Fruit fly (Drosophila melanogaster) whole organism, adult: ENCODE data around the gene CG8136.

Experiments
- CG11617 ChIP-seq: fragments of 200-800 bp; sonication (Bioruptor generic); optimal IDR thresholded peaks from 2 replicates; lab custom pipeline; 2017; ENCODE audit warnings: mild to moderate bottlenecking, missing biosample characterization, missing genetic modification reagents, missing genetic modification characterization
- CG12768 ChIP-seq: fragments of 200-800 bp; sonication (Bioruptor generic); optimal IDR thresholded peaks from 2 replicates; lab custom pipeline; 2017; ENCODE audit warnings: missing biosample characterization, missing genetic modification characterization, mild to moderate bottlenecking, moderate library complexity, missing genetic modification reagents
- CG14711 ChIP-seq: fragments of 200-800 bp; sonication (Bioruptor generic); optimal IDR thresholded peaks from 2 replicates; lab custom pipeline; 2018; ENCODE audit warnings: missing biosample characterization, mild to moderate bottlenecking, missing genetic modification characterization, moderate library complexity
- CG1620 ChIP-seq: fragments of 200-800 bp; sonication (Bioruptor generic); optimal IDR thresholded peaks from 2 replicates; lab custom pipeline; 2016; ENCODE audit warnings: missing biosample characterization, missing genetic modification characterization
- CG33017 ChIP-seq: fragments of 200-800 bp; sonication (Bioruptor generic); optimal IDR thresholded peaks from 2 replicates; lab custom pipeline; 2018; ENCODE audit warnings: missing biosample characterization, mild to moderate bottlenecking, missing genetic modification characterization, moderate library complexity
- CG7045 ChIP-seq: fragments of 200-800 bp; sonication (Bioruptor generic); optimal IDR thresholded peaks from 2 replicates; lab custom pipeline; 2017; ENCODE audit warnings: missing biosample characterization, mild to moderate bottlenecking, missing genetic modification characterization
- CG7101 ChIP-seq: fragments of 200-800 bp; sonication (Bioruptor generic); optimal IDR thresholded peaks from 2 replicates; lab custom pipeline; 2018; ENCODE audit warnings: missing biosample characterization, mild to moderate bottlenecking, missing genetic modification characterization, moderate library complexity
- Clk ChIP-seq: fragments of 200-800 bp; sonication (Bioruptor generic); optimal IDR thresholded peaks from 2 replicates; lab custom pipeline; 2017; ENCODE audit warnings: missing biosample characterization, missing genetic modification characterization
- Crg-1 ChIP-seq: fragments of 200-800 bp; sonication (Bioruptor generic); optimal IDR thresholded peaks from 2 replicates; lab custom pipeline; 2016; ENCODE audit warnings: missing biosample characterization, missing genetic modification characterization
- Hr96 ChIP-seq: fragments of 200-800 bp; sonication (Bioruptor generic); optimal IDR thresholded peaks from 2 replicates; lab custom pipeline; 2016; ENCODE audit warnings: missing biosample characterization, missing genetic modification characterization
- Mnt ChIP-seq: fragments of 200-800 bp; sonication (Bioruptor generic); optimal IDR thresholded peaks from 2 replicates; lab custom pipeline; 2016; ENCODE audit warnings: missing biosample characterization, mild to moderate bottlenecking, missing genetic modification characterization
- bab1 ChIP-seq: fragments of 200-800 bp; sonication (Bioruptor generic); optimal IDR thresholded peaks from 3 replicates; lab custom pipeline; 2019; ENCODE audit warnings: missing biosample characterization, mild to moderate bottlenecking, missing genetic modification characterization, moderate library complexity
- cic ChIP-seq: fragments of 200-800 bp; sonication (Bioruptor generic); optimal IDR thresholded peaks from 2 replicates; lab custom pipeline; 2017; ENCODE audit warnings: missing biosample characterization, mild to moderate bottlenecking, missing genetic modification characterization, moderate library complexity
- cnc ChIP-seq, 2 experiments: fragments of >200 bp; optimal IDR thresholded peaks; 2 replicates each; lab custom pipeline; 2017
- kay ChIP-seq: fragments of 200-800 bp; sonication (Bioruptor generic); peaks from one replicate; lab custom pipeline; 2016; ENCODE audit warnings: missing biosample characterization, missing genetic modification characterization, borderline replicate concordance
- ovo ChIP-seq: fragments of 200-800 bp; sonication (Bioruptor generic); optimal IDR thresholded peaks from 2 replicates; lab custom pipeline; 2016; ENCODE audit warnings: missing biosample characterization, missing genetic modification characterization
- pad ChIP-seq: fragments of 200-800 bp; sonication (Bioruptor generic); optimal IDR thresholded peaks from 3 replicates; lab custom pipeline; 2017; ENCODE audit warnings: missing biosample characterization, missing genetic modification characterization, mild to moderate bottlenecking, moderate library complexity, missing genetic modification reagents
- tj ChIP-seq: fragments of 200-800 bp; sonication (Bioruptor generic); optimal IDR thresholded peaks from 3 replicates; lab custom pipeline; 2017; ENCODE audit warnings: missing biosample characterization, mild to moderate bottlenecking, missing genetic modification characterization, moderate library complexity
- toe ChIP-seq: fragments of 200-800 bp; sonication (Bioruptor generic); optimal IDR thresholded peaks from 2 replicates; lab custom pipeline; 2016; ENCODE audit warnings: missing biosample characterization, missing genetic modification characterization

The CG8136 gene

dm6 chr3R:8715371-8715770, 5.8 kb upstream of the CG8136 start:
- TF ChIP-seq CG11617 (GFP tag; lab: Kevin White, UChicago) = no peak

- TF ChIP-seq CG11617 (GFP tag; lab: Kevin White, UChicago) (no peak), Hr96 (GFP tag; lab: Kevin White, UChicago) (no peak), Clk (GFP tag; lab: Kevin White, UChicago) (no peak), tj (no peak), cic (no peak), toe (GFP tag; lab: Kevin White, UChicago) (no peak), ovo (GFP tag; lab: Kevin White, UChicago) (peak; percentile 97), kay (GFP tag; lab: Kevin White, UChicago) (no peak), Crg-1 (GFP tag; lab: Kevin White, UChicago) (no peak), CG7045 (GFP tag; lab: Kevin White, UChicago) (no peak), pad (GFP tag; lab: Kevin White, UChicago) (peak; percentile 63), CG12768 (GFP tag; lab: Kevin White, UChicago) (no peak), CG14711 (tag; lab: Kevin White, UChicago) (peak; percentile 85), Mnt (peak; percentile 95), CG1620 (GFP tag; lab: Kevin White, UChicago) (no peak), CG33017 (tag; lab: Kevin White, UChicago) (peak; percentile 34)
Observed at dm6 chr3R:8715851-8716550, 5.2 kb upstream of the CG8136 start, which contains the start of gene TMEM216. TSS of gene TMEM216 (plus strand) at chr3R:8716243.

dm6 chr3R:8716551-8716879, 4.7 kb upstream of the CG8136 start:
- no peak for TF ChIP-seq CG12768 (GFP tag; lab: Kevin White, UChicago)
- TF ChIP-seq bab1 (GFP tag; lab: Kevin White, UChicago) = peak; percentile 12
- no peak for TF ChIP-seq cic

- peak; percentile 25 for TF ChIP-seq Hr96 (GFP tag; lab: Kevin White, UChicago)
- TF ChIP-seq toe (GFP tag; lab: Kevin White, UChicago) = peak; percentile 46
- TF ChIP-seq CG7101 (tag; lab: Kevin White, UChicago) = no peak
- peak; percentile 4 for TF ChIP-seq kay (GFP tag; lab: Kevin White, UChicago)
Observed at dm6 chr3R:8718356-8718755, 2.8 kb upstream of the CG8136 start, which contains the start of gene Cks85A. TSS of gene Cks85A (minus strand) at chr3R:8718456.

- no peak for TF ChIP-seq cic
- no peak for TF ChIP-seq CG7101 (tag; lab: Kevin White, UChicago)
- no peak for TF ChIP-seq toe (GFP tag; lab: Kevin White, UChicago)
- no peak for TF ChIP-seq CG14711 (tag; lab: Kevin White, UChicago)
- TF ChIP-seq kay (GFP tag; lab: Kevin White, UChicago) = no peak
- no peak for TF ChIP-seq CG1620 (GFP tag; lab: Kevin White, UChicago)
- TF ChIP-seq pad (GFP tag; lab: Kevin White, UChicago) = no peak
- TF ChIP-seq CG7045 (GFP tag; lab: Kevin White, UChicago) = no peak
- TF ChIP-seq Clk (GFP tag; lab: Kevin White, UChicago) = no peak
- TF ChIP-seq Hr96 (GFP tag; lab: Kevin White, UChicago) = no peak
- TF ChIP-seq CG11617 (GFP tag; lab: Kevin White, UChicago) = no peak
- TF ChIP-seq Mnt = no peak
- TF ChIP-seq cnc (optimal IDR thresholded peaks at IDR 0.05; lab: Kevin White, UChicago) = no peak
- no peak for TF ChIP-seq tj
Observed at dm6 chr3R:8718898-8719297, 2.3 kb upstream of the CG8136 start, which contains the start of gene CG11760. TSS of gene CG11760 (plus strand) at chr3R:8719198.

dm6 chr3R:8722962-8723548, 1.9 kb downstream of the CG8136 start, which contains the start of gene nom:
TSS of gene nom (plus strand) at chr3R:8723174.
- peak; percentile 58 for TF ChIP-seq tj
- TF ChIP-seq ovo (GFP tag; lab: Kevin White, UChicago) = no peak

dm6 chr3R:8725179-8725578, 4.0 kb downstream of the CG8136 start, which contains the start of gene ouib:
TSS of gene ouib (plus strand) at chr3R:8725479.
- TF ChIP-seq cnc (optimal IDR thresholded peaks at IDR 0.05; lab: Kevin White, UChicago) (no peak), kay (GFP tag; lab: Kevin White, UChicago) (peak; percentile 73)

- TF ChIP-seq kay (GFP tag; lab: Kevin White, UChicago) (no peak), CG7101 (tag; lab: Kevin White, UChicago) (peak; percentile 25), tj (no peak), Crg-1 (GFP tag; lab: Kevin White, UChicago) (no peak), Mnt (peak; percentile 19), CG14711 (tag; lab: Kevin White, UChicago) (no peak), CG7045 (GFP tag; lab: Kevin White, UChicago) (no peak), Clk (GFP tag; lab: Kevin White, UChicago) (no peak), CG11617 (GFP tag; lab: Kevin White, UChicago) (no peak), bab1 (GFP tag; lab: Kevin White, UChicago) (no peak), CG1620 (GFP tag; lab: Kevin White, UChicago) (no peak)
Observed at dm6 chr3R:8726632-8727031, 5.5 kb downstream of the CG8136 start, which contains the start of gene CG8159. TSS of gene CG8159 (plus strand) at chr3R:8726854.
